Worm (Caenorhabditis elegans): Measurements from ENCODE around the gene talp-3.

The talp-3 gene

ce11 chrIV:14634826-14635225 is 18.4 kb downstream of the talp-3 start, which contains the start of gene ule-2:
Gene ule-2, plus strand, starts transcription at chrIV:14635126.
- no peak for TF ChIP-seq rnt-1 (tag; optimal IDR thresholded peaks at IDR 0.05)
- TF ChIP-seq nhr-71 (tag; optimal IDR thresholded peaks at IDR 0.05) = no peak
- TF ChIP-seq nhr-237 (tag; optimal IDR thresholded peaks at IDR 0.05) = no peak
- no peak for TF ChIP-seq tbx-2 (tag; optimal IDR thresholded peaks at IDR 0.05)

DNA sequence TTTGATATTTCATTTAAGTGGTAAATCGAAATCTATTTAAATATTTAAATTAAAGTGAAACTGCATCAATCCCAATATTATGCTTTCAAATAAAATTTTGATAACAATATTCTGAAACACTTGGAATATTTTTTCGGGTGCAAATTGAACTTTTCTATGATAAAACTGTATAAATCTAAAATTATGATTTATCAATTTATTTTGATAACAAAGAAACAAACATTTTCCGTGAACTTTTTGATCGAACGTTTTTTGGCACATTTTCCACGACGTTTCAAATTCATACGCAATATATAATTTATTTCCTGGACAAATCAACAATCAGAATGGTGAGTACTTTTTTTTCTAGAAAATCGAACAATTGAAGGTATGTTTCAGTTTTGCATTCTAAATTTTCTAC is 20.4 kb downstream of the talp-3 start, which contains the start of gene irld-4:
TSS of gene irld-4 (plus strand) at position 301 of the 400 bp plus-strand sequence.
- TF ChIP-seq swsn-7 (tag; optimal IDR thresholded peaks at IDR 0.05) (no peak), vab-15 (tag; optimal IDR thresholded peaks at IDR 0.05) (no peak), rnt-1 (tag; optimal IDR thresholded peaks at IDR 0.05) (no peak), snpc-4 (tag; optimal IDR thresholded peaks at IDR 0.05) (no peak), fkh-4 (tag; optimal IDR thresholded peaks at IDR 0.05; ENCODE audit: borderline replicate concordance) (no peak), hlh-17 (GFP tag; optimal IDR thresholded peaks at IDR 0.05; ENCODE audit: borderline replicate concordance) (no peak), lin-13 (GFP tag; optimal IDR thresholded peaks at IDR 0.05) (no peak), nhr-71 (tag; optimal IDR thresholded peaks at IDR 0.05) (no peak), sox-4 (tag; optimal IDR thresholded peaks at IDR 0.05) (no peak), lsy-2 (tag; optimal IDR thresholded peaks at IDR 0.05) (no peak), tbx-2 (tag; optimal IDR thresholded peaks at IDR 0.05) (no peak), lir-3 (tag; optimal IDR thresholded peaks at IDR 0.05; ENCODE audit: poor library complexity) (no peak), nhr-20 (tag; optimal IDR thresholded peaks at IDR 0.05) (no peak), lin-35 (GFP tag; optimal IDR thresholded peaks at IDR 0.05) (no peak), ztf-4 (tag; optimal IDR thresholded peaks at IDR 0.05) (no peak)

- TF ChIP-seq unc-30 (tag; optimal IDR thresholded peaks at IDR 0.05) (no peak), Y116A8C.19 (tag; optimal IDR thresholded peaks at IDR 0.05; ENCODE audit: borderline replicate concordance) (no peak), egl-27 (tag; optimal IDR thresholded peaks at IDR 0.05) (no peak), C34B4.2 (tag; optimal IDR thresholded peaks at IDR 0.05) (no peak), isw-1 (GFP tag; IDR thresholded peaks at IDR 0.05) (no peak)
Observed at ce11 chrIV:14631726-14632125, 21.5 kb downstream of the talp-3 start.

DNA sequence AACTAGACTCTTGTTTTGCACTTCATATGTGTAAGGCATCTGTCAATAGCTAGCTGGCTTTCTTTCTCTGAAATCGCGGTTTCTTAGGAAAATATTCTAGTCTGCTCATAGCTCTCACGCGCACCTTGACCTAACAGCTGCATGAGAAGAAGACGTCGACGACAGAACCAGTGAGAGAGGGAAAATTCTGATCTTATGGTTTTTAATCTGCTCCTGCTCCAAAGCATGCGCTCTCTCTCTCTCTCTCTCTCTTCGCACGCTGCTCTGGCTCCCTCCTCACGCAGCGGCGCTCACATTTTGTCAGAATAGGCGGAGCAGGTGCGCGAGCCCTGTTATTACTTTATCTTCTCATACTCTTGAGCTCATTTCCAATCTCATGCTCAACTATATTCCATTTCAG is 31.1 kb downstream of the talp-3 start:
- TF ChIP-seq sox-4 (tag; optimal IDR thresholded peaks at IDR 0.05) (peak; percentile 47), lin-15B (tag; optimal IDR thresholded peaks at IDR 0.05) (no peak), ztf-11 (tag; optimal IDR thresholded peaks at IDR 0.05) (no peak), ceh-88 (GFP tag; IDR thresholded peaks at IDR 0.05) (no peak; the same call in 1 of the 2 replicates), lir-3 (tag; optimal IDR thresholded peaks at IDR 0.05; ENCODE audit: poor library complexity) (no peak), dsc-1 (tag; optimal IDR thresholded peaks at IDR 0.05) (peak; percentile 63), sup-37 (GFP tag; optimal IDR thresholded peaks at IDR 0.05) (no peak), nhr-84 (tag; optimal IDR thresholded peaks at IDR 0.05) (no peak), irx-1 (tag; optimal IDR thresholded peaks at IDR 0.05) (no peak), tlp-1 (tag; optimal IDR thresholded peaks at IDR 0.05) (no peak), egl-13 (tag; optimal IDR thresholded peaks at IDR 0.05) (peak; percentile 61), pax-3 (tag; optimal IDR thresholded peaks at IDR 0.05) (no peak), rnt-1 (tag; optimal IDR thresholded peaks at IDR 0.05) (no peak), lsy-2 (tag; optimal IDR thresholded peaks at IDR 0.05) (peak; percentile 29 to 31), isw-1 (GFP tag; IDR thresholded peaks at IDR 0.05) (no peak), fkh-8 (tag; optimal IDR thresholded peaks at IDR 0.05) (peak; percentile 94), dpl-1 (GFP tag; optimal IDR thresholded peaks at IDR 0.05) (no peak), vab-15 (tag; optimal IDR thresholded peaks at IDR 0.05) (no peak), elt-2 (tag; optimal IDR thresholded peaks at IDR 0.05) (no peak), grh-1 (GFP tag; IDR thresholded peaks at IDR 0.05) (no peak), unc-130 (tag; optimal IDR thresholded peaks at IDR 0.05) (no peak), lin-14 (GFP tag; optimal IDR thresholded peaks at IDR 0.05) (peak; percentile 67), snpc-4 (tag; optimal IDR thresholded peaks at IDR 0.05) (no peak), unc-62 (GFP tag; optimal IDR thresholded peaks at IDR 0.05) (no peak), fos-1 (tag; optimal IDR thresholded peaks at IDR 0.05) (no peak), nhr-76 (tag; optimal IDR thresholded peaks at IDR 0.05) (no peak), F16B12.6 (tag; optimal IDR thresholded peaks at IDR 0.05) (no peak), aly-2 (tag; optimal IDR thresholded peaks at IDR 0.05) (no peak), hpl-2 (GFP tag; optimal IDR thresholded peaks at IDR 0.05) (no peak), snu-23 (GFP tag; optimal IDR thresholded peaks at IDR 0.05) (peak; percentile 35), lin-35 (GFP tag; optimal IDR thresholded peaks at IDR 0.05) (no peak), skn-1 (tag; optimal IDR thresholded peaks at IDR 0.05) (no peak), aha-1 (tag; optimal IDR thresholded peaks at IDR 0.05) (no peak), tbx-2 (tag; optimal IDR thresholded peaks at IDR 0.05) (peak; percentile 34)
